Worm (Caenorhabditis elegans) whole organism, L4 larva: ENCODE results near the gene rmd-2.

Experiments
- F26F4.8 ChIP-seq: fragments of 200-800 bp; sonication (Bioruptor generic); conservative IDR thresholded peaks from 2 replicates; pipeline ENCODE4 v1.3.6; 2022; ENCODE audit warnings: missing genetic modification characterization, missing compliant biosample characterization
- lin-1 ChIP-seq: fragments of 200-800 bp; sonication (Bioruptor generic); IDR thresholded peaks from 2 replicates; pipeline ENCODE4 v1.3.6; 2022; ENCODE audit warnings: missing genetic modification reagents, missing genetic modification characterization, missing compliant biosample characterization
- lin-13 ChIP-seq: fragments of 150-350 bp; optimal IDR thresholded peaks from 2 replicates; lab custom pipeline; 2014; ENCODE audit warnings: missing biosample characterization, missing genetic modification reagents, missing genetic modification characterization
- nhr-77 ChIP-seq: fragments of 150-350 bp; optimal IDR thresholded peaks from 2 replicates; lab custom pipeline; 2014; ENCODE audit warnings: missing biosample characterization, missing genetic modification characterization
- unc-62 ChIP-seq, 3 experiments: fragments of 150-350 bp in 1 of 3; sonication (generic microtip); optimal IDR thresholded peaks in 2 of 3; peaks in 1 of 3; 1 replicate in 1 of 3; 2 replicates in 2 of 3; lab custom pipeline; 2014 to 2017; ENCODE audit warnings: missing biosample characterization in 3 of 3, missing genetic modification characterization in 3 of 3, missing genetic modification reagents in 3 of 3, missing genotype in 1 of 3

DNA sequence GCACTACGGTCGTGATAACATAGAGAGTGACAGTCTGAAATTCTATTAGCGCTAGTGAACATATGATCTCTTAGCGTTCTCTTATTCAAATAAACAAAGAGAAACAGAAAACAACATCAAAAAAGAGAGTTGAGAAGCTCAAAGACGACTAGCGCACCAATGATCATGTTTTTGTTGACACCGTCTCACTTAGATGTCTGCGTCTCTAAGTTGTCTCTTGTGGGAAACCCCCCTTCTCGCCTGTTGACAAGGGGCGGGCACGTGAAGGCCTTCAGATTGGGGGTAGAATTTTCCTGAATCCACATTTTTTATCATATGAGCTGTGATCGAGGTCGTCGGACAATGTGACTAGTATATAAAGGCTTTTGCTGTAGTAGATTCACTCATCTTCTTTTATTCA lies 33.9 kb upstream of the rmd-2 start:
- TF ChIP-seq lin-13 (GFP tag; lab: Kevin White, UChicago) (no peak), nhr-77 (no peak), lin-1 (GFP tag; lab: Robert Waterston, UW) (no peak), F26F4.8 (GFP tag; lab: Robert Waterston, UW) (no peak; the same call in 1 of the 2 replicates), unc-62 (GFP tag; optimal IDR thresholded peaks at IDR 0.05 in 1 of 2; lab: Kevin White, UChicago) (no peak), unc-62 (tag; optimal IDR thresholded peaks at IDR 0.05; lab: Kevin White, UChicago) (no peak)
